Worm (Caenorhabditis elegans) whole organism, mixed stage, embryonic: Measurements from ENCODE around the gene chil-14.

Experiments used
- ceh-39 ChIP-seq: fragments of 150-350 bp; optimal IDR thresholded peaks from 2 replicates; lab custom pipeline; 2014; ENCODE audit warnings: missing biosample characterization, missing genetic modification characterization
- elt-3 ChIP-seq: fragments of 150-350 bp; optimal IDR thresholded peaks from 2 replicates; lab custom pipeline; 2014; ENCODE audit warnings: missing biosample characterization, missing genetic modification characterization
- mep-1 ChIP-seq: fragments of 150-350 bp; optimal IDR thresholded peaks from 2 replicates; lab custom pipeline; 2017; ENCODE audit warnings: missing biosample characterization, missing genetic modification reagents, missing genetic modification characterization, inconsistent platforms
- nhr-76 ChIP-seq: sonication (generic microtip); optimal IDR thresholded peaks from 2 replicates; lab custom pipeline; 2017; ENCODE audit warnings: missing biosample characterization, missing genetic modification characterization
- pha-4 ChIP-seq: fragments of 150-350 bp; optimal IDR thresholded peaks from 2 replicates; lab custom pipeline; 2018; ENCODE audit warnings: missing biosample characterization, missing genetic modification reagents, missing genetic modification characterization
- snpc-4 ChIP-seq: fragments of 150-350 bp; optimal IDR thresholded peaks from 2 replicates; lab custom pipeline; 2014; ENCODE audit warnings: missing biosample characterization, missing genetic modification characterization
- unc-39 ChIP-seq: fragments of 150-350 bp; optimal IDR thresholded peaks from 2 replicates; lab custom pipeline; 2014; ENCODE audit warnings: missing biosample characterization, missing genetic modification characterization
- ztf-11 ChIP-seq: fragments of 150-350 bp; optimal IDR thresholded peaks from 2 replicates; lab custom pipeline; 2014; ENCODE audit warnings: missing biosample characterization, missing genetic modification characterization

ce11 chrV:1410727-1411126 lies 44.1 kb upstream of the chil-14 start:
- no peak for TF ChIP-seq snpc-4
- TF ChIP-seq nhr-76 (tag; lab: Kevin White, UChicago), result no peak
- TF ChIP-seq unc-39 (tag; lab: Kevin White, UChicago), result no peak
- TF ChIP-seq mep-1 (tag; lab: Kevin White, UChicago), result no peak
- TF ChIP-seq elt-3 (tag; lab: Kevin White, UChicago), result no peak
- TF ChIP-seq ceh-39 (tag; lab: Kevin White, UChicago), result no peak
- TF ChIP-seq pha-4 (tag; lab: Kevin White, UChicago), result no peak
- TF ChIP-seq ztf-11 (tag; lab: Kevin White, UChicago), result no peak
